1 fruit fly cellular context compared by ENCODE assay signal in genomic region chr3R:11646826-11647225, dm6.
TF ChIP-seq lines count a peak whose summit lies in the region.

No protein-coding gene starts in this region.

TF ChIP-seq in whole organism, embryonic, 481 proteins besides CTCF, POLR2A, EP300 and RAD21 (continued from another document):
- no peak for TF ChIP-seq CG16813 (GFP tag; IDR thresholded peaks at IDR 0.05; lab: Robert Waterston, UW; ENCODE audit: partially characterized antibody)
- no peak for TF ChIP-seq dysf (GFP tag; IDR thresholded peaks at IDR 0.05; lab: Robert Waterston, UW)
- no peak for TF ChIP-seq Dll (GFP tag; IDR thresholded peaks at IDR 0.05; lab: Robert Waterston, UW; ENCODE audit: partially characterized antibody)
- no peak for TF ChIP-seq CG32772 (GFP tag; IDR thresholded peaks at IDR 0.05; lab: Robert Waterston, UW)
- TF ChIP-seq Hey (tag; optimal IDR thresholded peaks at IDR 0.05; lab: Kevin White, UChicago), result no peak
- TF ChIP-seq Sry-β (GFP tag; optimal IDR thresholded peaks at IDR 0.05; lab: Kevin White, UChicago), result no peak
- no peak for TF ChIP-seq dpn (GFP tag; optimal IDR thresholded peaks at IDR 0.05; lab: Kevin White, UChicago)
- no peak for TF ChIP-seq Awh (GFP tag; IDR thresholded peaks at IDR 0.05; lab: Robert Waterston, UW)
- peak in 1 of 2 experiments; percentile 34 for TF ChIP-seq Trl (optimal IDR thresholded peaks at IDR 0.05; lab: Kevin White, UChicago)
- no peak for TF ChIP-seq Trl (GFP tag; optimal IDR thresholded peaks at IDR 0.05; lab: Kevin White, UChicago)
- TF ChIP-seq Hr39 (optimal IDR thresholded peaks at IDR 0.05; lab: Kevin White, UChicago), result no peak
- TF ChIP-seq aop (GFP tag; IDR thresholded peaks at IDR 0.05; lab: Robert Waterston, UW), result no peak
- no peak for TF ChIP-seq CG2889 (GFP tag; IDR thresholded peaks at IDR 0.05; lab: Robert Waterston, UW)
- TF ChIP-seq fd102C (GFP tag; optimal IDR thresholded peaks at IDR 0.05; lab: Kevin White, UChicago), result no peak
- peak; percentile 49 for TF ChIP-seq Med (GFP tag; lab: Kevin White, UChicago)
